Fruit fly (Drosophila melanogaster) Kc167 (cell line): ENCODE measurements around the gene Cpsf73.

ENCODE experiments used
- Myc ChIP-seq: fragments of >200 bp; optimal IDR thresholded peaks from 2 replicates; lab custom pipeline; 2017; ENCODE audit warnings: missing external identifiers
- Sin3A ChIP-seq: fragments of >200 bp; optimal IDR thresholded peaks from 2 replicates; lab custom pipeline; 2018; ENCODE audit warnings: missing external identifiers
- h ChIP-seq: fragments of >200 bp; optimal IDR thresholded peaks from 3 replicates; lab custom pipeline; 2018; ENCODE audit warnings: missing external identifiers
- insv ChIP-seq: fragments of >200 bp; optimal IDR thresholded peaks from 3 replicates; lab custom pipeline; 2018; ENCODE audit warnings: missing external identifiers
- psq ChIP-seq: fragments of >200 bp; optimal IDR thresholded peaks from 2 replicates; lab custom pipeline; 2017; ENCODE audit warnings: missing external identifiers
- ttk ChIP-seq: sonication (Bioruptor generic); optimal IDR thresholded peaks from 2 replicates; lab custom pipeline; 2017; ENCODE audit warnings: missing external identifiers

Gene Cpsf73

DNA sequence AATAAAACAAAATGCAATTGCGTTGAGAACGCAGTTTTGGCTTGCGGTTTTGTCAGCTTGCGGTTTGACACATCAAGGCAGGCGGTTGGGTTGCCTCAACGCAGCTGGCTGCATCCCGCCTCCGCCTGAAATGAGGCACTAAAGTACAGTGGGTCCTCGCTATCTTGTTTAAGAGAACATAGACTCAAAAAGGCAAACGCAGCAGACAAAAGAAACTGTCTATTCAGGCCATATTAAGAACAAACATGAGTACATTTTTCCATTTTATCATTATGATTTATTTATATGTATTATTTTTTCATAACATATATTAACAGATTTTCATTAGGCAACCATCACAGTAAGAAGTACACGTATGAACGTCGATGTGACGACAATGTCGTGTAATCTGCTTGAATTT is 23.7 kb downstream of the Cpsf73 start:
- TF ChIP-seq psq (lab: Kevin White, UChicago) (no peak), insv (no peak)

DNA sequence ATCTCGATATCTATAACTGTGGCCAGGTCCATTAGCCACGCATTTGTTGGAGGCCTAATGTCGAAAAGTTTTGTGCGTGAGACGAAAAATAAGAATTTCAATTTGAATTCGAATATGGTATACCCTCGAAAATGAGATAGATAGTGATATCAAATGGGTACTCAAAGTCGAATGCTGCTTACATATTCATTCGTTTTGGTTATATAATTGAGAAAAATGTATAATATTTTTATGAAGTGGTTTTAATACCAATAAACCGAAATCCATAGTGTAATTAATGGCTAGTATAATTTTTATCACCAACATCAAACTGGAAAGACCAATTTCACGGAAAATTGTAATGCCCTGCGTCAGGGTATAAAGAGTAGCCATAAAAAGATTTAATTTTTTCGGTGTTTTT is 30.3 kb downstream of the Cpsf73 start:
- TF ChIP-seq Sin3A (lab: Kevin White, UChicago) (no peak), h (lab: Kevin White, UChicago) (no peak), insv (no peak), ttk (no peak), psq (lab: Kevin White, UChicago) (no peak), Myc (no peak)

DNA sequence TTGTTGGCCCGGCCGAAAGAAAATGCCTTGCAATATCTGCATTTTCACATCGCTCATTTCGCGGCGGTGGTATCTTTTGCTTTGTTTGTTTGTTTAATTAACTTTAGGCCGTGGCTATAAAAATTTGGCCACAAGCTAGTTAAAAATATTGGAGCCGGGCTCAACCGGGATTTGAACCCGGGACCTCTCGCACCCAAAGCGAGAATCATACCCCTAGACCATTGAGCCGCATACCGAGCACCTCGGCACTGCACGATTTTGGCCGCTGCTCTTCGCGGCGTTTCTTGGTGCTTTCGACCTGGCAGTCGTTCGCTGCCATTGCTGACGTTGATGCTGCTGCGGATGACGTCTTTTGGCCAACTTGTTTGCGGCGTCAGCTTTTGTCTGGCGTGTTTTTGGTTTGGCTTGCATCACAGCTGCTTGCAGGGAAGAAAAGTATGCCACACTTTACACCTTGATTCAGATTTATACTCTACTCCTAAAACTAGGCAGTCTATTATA is 35.0 kb downstream of the Cpsf73 start:
- no peak for TF ChIP-seq insv
- no peak for TF ChIP-seq ttk
- no peak for TF ChIP-seq Myc
- TF ChIP-seq psq (lab: Kevin White, UChicago): no peak
- no peak for TF ChIP-seq Sin3A (lab: Kevin White, UChicago)
- no peak for TF ChIP-seq h (lab: Kevin White, UChicago)

DNA sequence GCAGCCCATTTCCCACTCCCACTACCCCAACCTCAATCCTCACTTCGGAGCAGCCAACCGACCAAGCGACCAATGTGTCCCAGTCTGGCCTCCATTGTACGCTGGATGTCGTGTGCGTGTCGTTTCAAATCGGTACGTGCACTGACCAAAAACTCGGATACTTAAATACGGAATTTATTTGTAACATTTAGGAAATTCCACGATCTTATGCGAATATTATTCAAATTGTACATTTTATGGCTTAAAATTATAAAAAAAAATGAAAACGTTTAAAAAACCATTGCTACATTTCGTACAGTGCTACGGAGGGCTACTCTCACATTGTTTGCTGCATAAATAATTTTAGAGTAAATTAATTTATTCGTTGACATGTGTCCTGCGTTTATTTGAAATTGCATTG is 38.8 kb downstream of the Cpsf73 start:
- TF ChIP-seq h (lab: Kevin White, UChicago) (no peak), Sin3A (lab: Kevin White, UChicago) (no peak), insv (no peak), ttk (no peak), Myc (no peak), psq (lab: Kevin White, UChicago) (no peak)

DNA sequence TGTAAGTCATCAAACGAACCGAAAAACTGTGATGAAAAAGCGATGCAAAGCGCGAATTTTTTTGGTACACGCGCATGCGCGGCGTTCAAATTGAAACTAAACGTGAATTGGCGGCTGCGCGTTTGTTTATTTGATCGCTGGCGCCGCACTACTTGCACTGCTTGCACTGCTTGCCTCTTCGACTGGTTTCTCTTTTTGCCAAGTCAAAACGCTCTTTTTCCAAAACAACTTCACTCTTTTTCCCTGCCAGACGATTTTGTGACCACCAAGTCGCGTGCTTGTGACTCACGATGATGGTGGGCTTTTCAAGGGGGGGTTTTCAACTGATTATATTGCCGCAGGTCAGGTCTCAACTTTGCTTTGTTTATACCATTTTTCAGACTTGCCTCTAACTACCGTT is 42.1 kb downstream of the Cpsf73 start, which contains the start of gene CG14304:
Gene CG14304 (minus strand): TSS at position 98 of the 400 bp plus-strand sequence.
- TF ChIP-seq insv (no peak), psq (lab: Kevin White, UChicago) (no peak), Myc (no peak), h (lab: Kevin White, UChicago) (no peak), Sin3A (lab: Kevin White, UChicago) (no peak)

DNA sequence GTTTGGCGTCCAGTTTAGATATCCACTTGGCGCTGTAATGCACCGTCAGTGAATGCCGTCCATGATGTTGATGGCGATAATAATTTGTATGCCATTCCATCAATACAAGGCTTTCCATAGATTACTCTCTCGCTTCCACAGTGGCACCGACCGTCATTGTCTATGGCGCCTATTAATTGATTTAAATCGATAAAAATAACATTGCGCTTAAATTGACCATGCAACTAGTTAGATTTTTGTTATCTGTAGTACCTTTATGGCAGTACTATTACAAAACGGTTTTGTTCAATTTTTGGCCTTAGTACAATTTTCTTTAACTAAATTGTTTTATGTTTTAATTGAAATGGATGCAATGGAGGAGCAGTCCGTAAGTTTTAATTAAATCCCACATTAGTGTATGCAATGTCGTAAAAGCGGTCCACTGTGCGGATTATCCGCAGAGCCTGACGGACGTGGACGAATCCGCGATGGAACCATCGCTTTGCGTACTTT is 43.9 kb downstream of the Cpsf73 start:
- no peak for TF ChIP-seq Myc
- no peak for TF ChIP-seq ttk
- no peak for TF ChIP-seq Sin3A (lab: Kevin White, UChicago)
- no peak for TF ChIP-seq h (lab: Kevin White, UChicago)
- no peak for TF ChIP-seq psq (lab: Kevin White, UChicago)
- TF ChIP-seq insv: no peak

DNA sequence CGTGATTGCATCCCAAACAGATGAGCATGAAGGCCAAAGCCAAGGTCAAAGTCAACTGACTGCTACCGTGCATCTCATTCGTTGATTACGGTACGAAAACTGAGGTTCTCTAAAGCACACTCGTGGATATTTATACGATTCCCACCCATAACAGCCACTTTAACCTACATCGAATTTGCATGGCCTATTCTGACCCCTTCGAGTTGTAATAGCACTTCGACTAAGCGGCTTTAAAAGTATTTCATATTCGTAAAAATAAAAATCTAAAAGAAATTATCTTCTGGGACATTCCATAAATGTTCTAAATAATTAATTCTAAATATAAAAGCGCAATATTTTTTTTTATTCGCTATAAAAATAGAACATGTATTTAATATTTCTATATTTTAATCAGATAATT is 45.9 kb downstream of the Cpsf73 start, which contains the start of gene CG7695:
Gene CG7695 (minus strand): TSS at position 101 of the 400 bp plus-strand sequence.
- TF ChIP-seq Myc: no peak

DNA sequence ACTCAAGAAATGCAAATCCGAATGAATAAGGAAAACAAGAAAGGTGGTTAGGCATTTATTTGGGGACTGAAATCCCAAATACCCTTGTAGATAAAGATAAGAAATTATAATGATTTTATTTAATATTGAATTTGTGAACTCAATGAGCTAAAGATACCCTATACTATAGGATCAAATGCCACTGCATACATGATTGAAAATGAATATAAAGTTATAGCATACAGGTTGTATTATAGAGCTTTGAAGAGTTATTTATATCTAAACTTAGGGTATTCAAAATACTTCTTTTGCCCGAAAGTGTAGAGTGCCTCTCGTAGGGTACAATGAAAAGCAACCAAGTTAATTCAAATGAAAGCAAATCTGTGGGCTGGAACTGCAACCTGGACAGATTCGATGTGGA is 47.3 kb downstream of the Cpsf73 start:
- no peak for TF ChIP-seq Myc
- TF ChIP-seq psq (lab: Kevin White, UChicago): no peak
- TF ChIP-seq h (lab: Kevin White, UChicago): no peak
- TF ChIP-seq insv: no peak
- no peak for TF ChIP-seq Sin3A (lab: Kevin White, UChicago)
- no peak for TF ChIP-seq ttk
